Worm (Caenorhabditis elegans) whole organism, L1 larva: ENCODE data around the gene cyp-33C1.

Source experiments
- C34B4.2 ChIP-seq: sonication (generic microtip); optimal IDR thresholded peaks from 2 replicates; lab custom pipeline; 2017; ENCODE audit warnings: mild to moderate bottlenecking, missing genetic modification characterization, missing compliant biosample characterization
- ama-1 ChIP-seq: fragments of 150-350 bp; optimal IDR thresholded peaks from 2 replicates; lab custom pipeline; 2014
- blmp-1 ChIP-seq: fragments of 150-350 bp; optimal IDR thresholded peaks from 2 replicates; lab custom pipeline; 2014; ENCODE audit warnings: missing biosample characterization, missing genetic modification characterization
- ceh-82 ChIP-seq, 3 experiments: fragments of 150-350 bp in 1 of 3; sonication (generic microtip) in 2 of 3; optimal IDR thresholded peaks; 2 replicates each; lab custom pipeline; 2014 to 2017; ENCODE audit warnings: missing biosample characterization in 3 of 3, missing genetic modification characterization in 3 of 3
- ceh-88 ChIP-seq: fragments of 200-800 bp; sonication (Bioruptor generic); IDR thresholded peaks from 2 replicates; pipeline ENCODE4 v1.3.6; 2022; ENCODE audit warnings: missing genetic modification characterization, missing compliant biosample characterization
- ceh-90 ChIP-seq: sonication (generic microtip); optimal IDR thresholded peaks from 2 replicates; lab custom pipeline; 2016; ENCODE audit warnings: missing genetic modification characterization, missing compliant biosample characterization
- ces-1 ChIP-seq: fragments of 150-350 bp; optimal IDR thresholded peaks from 2 replicates; lab custom pipeline; 2014; ENCODE audit warnings: missing biosample characterization, missing genetic modification reagents, missing genetic modification characterization
- dpl-1 ChIP-seq, 3 experiments: fragments of 150-350 bp in 2 of 3; sonication (generic microtip) in 1 of 3; optimal IDR thresholded peaks; 2 replicates each; lab custom pipeline; 2014 to 2017; ENCODE audit warnings: missing biosample characterization in 3 of 3, missing genetic modification characterization in 3 of 3, missing genetic modification reagents in 3 of 3
- dsc-1 ChIP-seq: sonication (generic microtip); optimal IDR thresholded peaks from 2 replicates; lab custom pipeline; 2016; ENCODE audit warnings: mild to moderate bottlenecking, missing genetic modification characterization, missing compliant biosample characterization
- efl-1 ChIP-seq, 4 experiments: fragments of 150-350 bp; optimal IDR thresholded peaks in 3 of 4; peaks in 1 of 4; 1 replicate in 1 of 4; 2 replicates in 3 of 4; lab custom pipeline; 2014; ENCODE audit warnings: missing biosample characterization in 2 of 4, missing genetic modification characterization in 2 of 4, missing genetic modification reagents in 2 of 4
- fkh-10 ChIP-seq: sonication (generic microtip); optimal IDR thresholded peaks from 2 replicates; lab custom pipeline; 2017; ENCODE audit warnings: missing biosample characterization, missing genetic modification reagents, missing genetic modification characterization
- fkh-8 ChIP-seq: sonication (generic microtip); optimal IDR thresholded peaks from 2 replicates; lab custom pipeline; 2016; ENCODE audit warnings: mild to moderate bottlenecking, missing genetic modification characterization, missing compliant biosample characterization
- jun-1 ChIP-seq: fragments of 150-350 bp; optimal IDR thresholded peaks from 2 replicates; lab custom pipeline; 2014; ENCODE audit warnings: missing biosample characterization, missing genetic modification reagents, missing genetic modification characterization
- lin-13 ChIP-seq: fragments of 150-350 bp; optimal IDR thresholded peaks from 2 replicates; lab custom pipeline; 2014; ENCODE audit warnings: missing biosample characterization, missing genetic modification reagents, missing genetic modification characterization
- lin-14 ChIP-seq: fragments of 200-800 bp; sonication (Bioruptor generic); optimal IDR thresholded peaks from 2 replicates; lab custom pipeline; 2018; ENCODE audit warnings: mild to moderate bottlenecking, missing genetic modification characterization, moderate library complexity, missing compliant biosample characterization
- lsy-2 ChIP-seq, 2 experiments: fragments of 150-350 bp; optimal IDR thresholded peaks; 2 replicates each; lab custom pipeline; 2014; ENCODE audit warnings: missing biosample characterization in 2 of 2, missing genetic modification characterization in 2 of 2
- mep-1 ChIP-seq: fragments of 150-350 bp; optimal IDR thresholded peaks from 2 replicates; lab custom pipeline; 2014; ENCODE audit warnings: missing biosample characterization, missing genetic modification characterization
- nhr-11 ChIP-seq: fragments of 150-350 bp; optimal IDR thresholded peaks from 2 replicates; lab custom pipeline; 2014; ENCODE audit warnings: missing biosample characterization, missing genetic modification characterization
- nhr-12 ChIP-seq: sonication (generic microtip); optimal IDR thresholded peaks from 2 replicates; lab custom pipeline; 2017; ENCODE audit warnings: missing biosample characterization, missing genetic modification characterization
- nhr-20 ChIP-seq: sonication (generic microtip); optimal IDR thresholded peaks from 2 replicates; lab custom pipeline; 2016; ENCODE audit warnings: mild to moderate bottlenecking, missing genetic modification characterization, missing compliant biosample characterization
- nhr-71 ChIP-seq: sonication (generic microtip); optimal IDR thresholded peaks from 2 replicates; lab custom pipeline; 2016; ENCODE audit warnings: mild to moderate bottlenecking, missing genetic modification characterization, moderate library complexity, missing compliant biosample characterization
- nhr-84 ChIP-seq: sonication (generic microtip); optimal IDR thresholded peaks from 2 replicates; lab custom pipeline; 2017; ENCODE audit warnings: missing biosample characterization, missing genetic modification characterization
- nhr-85 ChIP-seq: sonication (generic microtip); peaks from one replicate; lab custom pipeline; 2016; ENCODE audit warnings: missing genetic modification characterization, inconsistent platforms, missing compliant biosample characterization
- pag-3 ChIP-seq: sonication (generic microtip); optimal IDR thresholded peaks from 2 replicates; lab custom pipeline; 2017; ENCODE audit warnings: missing genetic modification characterization, mild to moderate bottlenecking, missing compliant biosample characterization, antibody characterized with exemption, borderline replicate concordance; ENCODE audit not compliant: insufficient read depth
- pqm-1 ChIP-seq: sonication (generic microtip); optimal IDR thresholded peaks from 3 replicates; lab custom pipeline; 2017; ENCODE audit warnings: missing biosample characterization, missing genetic modification characterization
- rnt-1 ChIP-seq: sonication (generic microtip); optimal IDR thresholded peaks from 2 replicates; lab custom pipeline; 2016; ENCODE audit warnings: mild to moderate bottlenecking, missing genetic modification characterization, moderate library complexity, missing compliant biosample characterization
- skn-1 ChIP-seq: fragments of 150-350 bp; optimal IDR thresholded peaks from 2 replicates; lab custom pipeline; 2014; ENCODE audit warnings: missing biosample characterization, missing genetic modification characterization
- snu-23 ChIP-seq: sonication (generic microtip); optimal IDR thresholded peaks from 2 replicates; lab custom pipeline; 2016; ENCODE audit warnings: missing genetic modification characterization, missing compliant biosample characterization
- sptf-1 ChIP-seq: fragments of 150-350 bp; optimal IDR thresholded peaks from 2 replicates; lab custom pipeline; 2014; ENCODE audit warnings: missing biosample characterization, missing genetic modification characterization
- tbx-2 ChIP-seq: sonication (generic microtip); optimal IDR thresholded peaks from 2 replicates; lab custom pipeline; 2016; ENCODE audit warnings: missing genetic modification characterization, missing compliant biosample characterization
- tlp-1 ChIP-seq: fragments of 150-350 bp; optimal IDR thresholded peaks from 2 replicates; lab custom pipeline; 2014; ENCODE audit warnings: missing biosample characterization, missing genetic modification characterization
- unc-130 ChIP-seq: fragments of 150-350 bp; optimal IDR thresholded peaks from 2 replicates; lab custom pipeline; 2017; ENCODE audit warnings: missing biosample characterization, missing genetic modification characterization, inconsistent platforms
- zag-1 ChIP-seq: fragments of 150-350 bp; optimal IDR thresholded peaks from 2 replicates; lab custom pipeline; 2014; ENCODE audit warnings: missing biosample characterization, missing genetic modification characterization

Gene cyp-33C1

ce11 chrV:2134340-2134739 is 45.0 kb upstream of the cyp-33C1 start (continued):
- TF ChIP-seq pqm-1 (tag; lab: Kevin White, UChicago) = no peak
- TF ChIP-seq unc-130 = no peak
- TF ChIP-seq dsc-1 = peak; percentile 12
- no peak for TF ChIP-seq fkh-10 (GFP tag; lab: Kevin White, UChicago)
- TF ChIP-seq dpl-1 (GFP tag; optimal IDR thresholded peaks at IDR 0.05; lab: Kevin White, UChicago) = peak in 1 of 3 experiments; percentile 7
- peak; percentile 51 for TF ChIP-seq nhr-71
- TF ChIP-seq ceh-88 (GFP tag; lab: Robert Waterston, UW) = no peak
- TF ChIP-seq zag-1 (tag; lab: Kevin White, UChicago) = no peak
- TF ChIP-seq mep-1 (tag; lab: Kevin White, UChicago) = no peak
- peak; percentile 92 for TF ChIP-seq lin-14 (GFP tag; lab: Kevin White, UChicago)

ce11 chrV:2135323-2135722 is 44.0 kb upstream of the cyp-33C1 start:
- TF ChIP-seq fkh-8 (tag; lab: Kevin White, UChicago) (peak; percentile 34), tlp-1 (tag; lab: Kevin White, UChicago) (no peak), snu-23 (peak; percentile 7), ces-1 (GFP tag; lab: Kevin White, UChicago) (no peak), nhr-84 (no peak), jun-1 (tag; lab: Kevin White, UChicago) (peak; percentile 56), rnt-1 (tag; lab: Kevin White, UChicago) (peak; percentile 62), nhr-85 (tag; lab: Kevin White, UChicago) (peak; percentile 72), lin-13 (GFP tag; lab: Kevin White, UChicago) (no peak), lin-14 (GFP tag; lab: Kevin White, UChicago) (peak; percentile 98), nhr-71 (peak; percentile 31), lsy-2 (tag; optimal IDR thresholded peaks at IDR 0.05; lab: Kevin White, UChicago) (peak in 1 of 2 experiments; percentile 44), ceh-82 (tag; optimal IDR thresholded peaks at IDR 0.05; lab: Kevin White, UChicago) (peak in 1 of 3 experiments; percentile 42), skn-1 (tag; lab: Kevin White, UChicago) (peak; percentile 23), efl-1 (optimal IDR thresholded peaks at IDR 0.05; lab: Kevin White, UChicago) (peak; percentile 4 to 17), efl-1 (GFP tag; optimal IDR thresholded peaks at IDR 0.05 in 1 of 2; lab: Kevin White, UChicago) (no peak), blmp-1 (tag; lab: Kevin White, UChicago) (peak; percentile 48), ama-1 (lab: Kevin White, UChicago) (no peak), nhr-20 (tag; lab: Kevin White, UChicago) (peak; percentile 1), mep-1 (tag; lab: Kevin White, UChicago) (peak; percentile 19), sptf-1 (tag; lab: Kevin White, UChicago) (no peak), C34B4.2 (tag; lab: Kevin White, UChicago) (no peak), tbx-2 (tag; lab: Kevin White, UChicago) (no peak)

- TF ChIP-seq nhr-20 (tag; lab: Kevin White, UChicago) = peak; percentile 12
- TF ChIP-seq pag-3 = no peak
- TF ChIP-seq nhr-11 (tag; lab: Kevin White, UChicago) = no peak
- no peak for TF ChIP-seq lsy-2 (tag; optimal IDR thresholded peaks at IDR 0.05; lab: Kevin White, UChicago)
- peak; percentile 66 for TF ChIP-seq blmp-1 (tag; lab: Kevin White, UChicago)
Observed at ce11 chrV:2137010-2137409, 42.3 kb upstream of the cyp-33C1 start.

ce11 chrV:2138287-2138686 is 41.0 kb upstream of the cyp-33C1 start:
- TF ChIP-seq rnt-1 (tag; lab: Kevin White, UChicago) (peak; percentile 67), dsc-1 (no peak), nhr-12 (tag; lab: Kevin White, UChicago) (no peak), lsy-2 (tag; optimal IDR thresholded peaks at IDR 0.05; lab: Kevin White, UChicago) (peak in 1 of 2 experiments; percentile 71)

ce11 chrV:2139918-2140317 is 39.4 kb upstream of the cyp-33C1 start, which contains the start of gene F22F7.7:
TSS of gene F22F7.7 (minus strand) at chrV:2140042.
- TF ChIP-seq ceh-90 (tag; lab: Kevin White, UChicago) = no peak
- no peak for TF ChIP-seq nhr-71
- TF ChIP-seq, all 84 proteins: peak for 0
